Worm (Caenorhabditis elegans) whole organism, L1 larva: ENCODE measurements around the gene C37C3.12.

ENCODE experiments used
- ama-1 ChIP-seq: fragments of 150-350 bp; optimal IDR thresholded peaks from 2 replicates; lab custom pipeline; 2014
- blmp-1 ChIP-seq: fragments of 150-350 bp; optimal IDR thresholded peaks from 2 replicates; lab custom pipeline; 2014; ENCODE audit warnings: missing biosample characterization, missing genetic modification characterization
- jun-1 ChIP-seq: fragments of 150-350 bp; optimal IDR thresholded peaks from 2 replicates; lab custom pipeline; 2014; ENCODE audit warnings: missing biosample characterization, missing genetic modification reagents, missing genetic modification characterization
- mep-1 ChIP-seq: fragments of 150-350 bp; optimal IDR thresholded peaks from 2 replicates; lab custom pipeline; 2014; ENCODE audit warnings: missing biosample characterization, missing genetic modification characterization
- nhr-77 ChIP-seq: fragments of 150-350 bp; optimal IDR thresholded peaks from 2 replicates; lab custom pipeline; 2014; ENCODE audit warnings: missing biosample characterization, missing genetic modification characterization
- ztf-11 ChIP-seq, 2 experiments: sonication (generic microtip); optimal IDR thresholded peaks; 2 replicates each; lab custom pipeline; 2016 to 2017; ENCODE audit warnings: missing genetic modification characterization in 2 of 2, missing biosample characterization in 1 of 2, missing compliant biosample characterization in 1 of 2

- TF ChIP-seq mep-1, result no peak
- TF ChIP-seq blmp-1, result peak; percentile 19
- no peak for TF ChIP-seq ztf-11 (tag; optimal IDR thresholded peaks at IDR 0.05; lab: Kevin White, UChicago)
- TF ChIP-seq jun-1 (tag; lab: Kevin White, UChicago), result no peak
- no peak for TF ChIP-seq nhr-77 (tag; lab: Kevin White, UChicago)
- no peak for TF ChIP-seq ama-1 (lab: Kevin White, UChicago)
Observed at ce11 chrV:7804801-7805163, 34.6 kb downstream of the C37C3.12 start, which contains the start of gene xpo-1.
